Fruit fly (Drosophila melanogaster): ENCODE results near the gene CG17375.

CG17375 gene

DNA sequence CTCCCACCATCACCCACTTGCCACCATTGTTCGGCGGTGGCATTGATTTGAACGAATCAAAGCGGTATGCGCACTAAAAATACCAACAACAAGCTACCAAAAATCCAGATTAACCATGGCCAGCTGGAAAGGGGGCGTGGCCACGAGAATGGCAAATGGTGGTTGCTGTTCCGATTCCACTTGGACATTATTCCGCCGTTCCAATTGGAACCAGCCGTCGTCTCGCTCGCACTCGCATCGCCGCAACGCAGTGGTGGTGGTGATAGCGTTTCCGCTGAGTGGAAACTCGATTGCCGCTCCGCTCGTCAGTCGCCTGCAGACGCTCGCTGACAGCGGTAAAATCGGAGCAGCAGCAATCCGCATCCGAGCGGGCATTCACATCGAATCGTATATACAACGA, 16.0 kb upstream of the CG17375 start, which contains the start of gene sens-2 (continued):
- TF ChIP-seq dm (GFP tag; optimal IDR thresholded peaks at IDR 0.05) (no peak), CG1602 (GFP tag; optimal IDR thresholded peaks at IDR 0.05) (no peak), CG3065 (GFP tag; optimal IDR thresholded peaks at IDR 0.05) (peak; percentile 54), grn (GFP tag; optimal IDR thresholded peaks at IDR 0.05) (peak; percentile 39), CG9932 (GFP tag; IDR thresholded peaks at IDR 0.05) (no peak), az2 (GFP tag; optimal IDR thresholded peaks at IDR 0.05) (no peak), CG10366 (GFP tag; IDR thresholded peaks at IDR 0.05) (no peak), zen (tag; optimal IDR thresholded peaks at IDR 0.05) (peak; percentile 29), sens-2 (GFP tag; IDR thresholded peaks at IDR 0.05) (peak; percentile 96), tgo (GFP tag; IDR thresholded peaks at IDR 0.05) (no peak), crc (GFP tag; optimal IDR thresholded peaks at IDR 0.05) (no peak), amos (GFP tag; IDR thresholded peaks at IDR 0.05; ENCODE audit: partially characterized antibody) (no peak; the same call in 1 of the 2 replicates), slbo (GFP tag; IDR thresholded peaks at IDR 0.05) (no peak), sug (tag; optimal IDR thresholded peaks at IDR 0.05) (peak; percentile 28), Rfx (GFP tag; IDR thresholded peaks at IDR 0.05) (peak; percentile 8; the same call in 1 of the 2 replicates), CG4328 (GFP tag; optimal IDR thresholded peaks at IDR 0.05) (no peak), Sox102F (GFP tag; optimal IDR thresholded peaks at IDR 0.05) (no peak), lbe (GFP tag; optimal IDR thresholded peaks at IDR 0.05) (no peak), shn (GFP tag; optimal IDR thresholded peaks at IDR 0.05) (no peak), Nf-YA (GFP tag; IDR thresholded peaks at IDR 0.05) (peak; percentile 90), CG6683 (GFP tag; optimal IDR thresholded peaks at IDR 0.05) (no peak), Rx (GFP tag; IDR thresholded peaks at IDR 0.05) (no peak), ewg (GFP tag; optimal IDR thresholded peaks at IDR 0.05) (peak; percentile 61), CG8478 (optimal IDR thresholded peaks at IDR 0.05) (peak; percentile 83), CG31388 (GFP tag; optimal IDR thresholded peaks at IDR 0.05) (no peak), CG3847 (GFP tag; IDR thresholded peaks at IDR 0.05) (no peak), CG14860 (GFP tag; IDR thresholded peaks at IDR 0.05; ENCODE audit: partially characterized antibody) (no peak), MTF-1 (GFP tag; optimal IDR thresholded peaks at IDR 0.05; ENCODE audit: borderline replicate concordance) (no peak), CG4282 (GFP tag; optimal IDR thresholded peaks at IDR 0.05) (no peak), Hr3 (GFP tag; optimal IDR thresholded peaks at IDR 0.05) (no peak), CG17912 (GFP tag; optimal IDR thresholded peaks at IDR 0.05) (no peak), CG32532 (GFP tag; IDR thresholded peaks at IDR 0.05) (no peak; the same call in 1 of the 2 replicates), CG12659 (GFP tag; optimal IDR thresholded peaks at IDR 0.05) (no peak), CG4617 (GFP tag; optimal IDR thresholded peaks at IDR 0.05; ENCODE audit: borderline replicate concordance) (no peak), stc (GFP tag; IDR thresholded peaks at IDR 0.05) (no peak), onecut (GFP tag; IDR thresholded peaks at IDR 0.05) (peak; percentile 35; the same call in 1 of the 2 replicates), pfk (GFP tag; optimal IDR thresholded peaks at IDR 0.05) (peak; percentile 99), CoRest (tag; optimal IDR thresholded peaks at IDR 0.05) (peak; percentile 49), CG17186 (GFP tag; optimal IDR thresholded peaks at IDR 0.05) (no peak), CG34422 (GFP tag; IDR thresholded peaks at IDR 0.05) (no peak), CG11504 (tag; optimal IDR thresholded peaks at IDR 0.05) (no peak), PHDP (tag; optimal IDR thresholded peaks at IDR 0.05) (no peak), Ravus (GFP tag; IDR thresholded peaks at IDR 0.05) (no peak), CG2678 (tag; optimal IDR thresholded peaks at IDR 0.05) (no peak), kah (GFP tag; optimal IDR thresholded peaks at IDR 0.05) (peak; percentile 25), CG12744 (GFP tag; optimal IDR thresholded peaks at IDR 0.05) (no peak), Mes4 (GFP tag; optimal IDR thresholded peaks at IDR 0.05) (no peak), Atf-2 (GFP tag; optimal IDR thresholded peaks at IDR 0.05) (no peak), gt (GFP tag; IDR thresholded peaks at IDR 0.05) (no peak), CG12942 (GFP tag; optimal IDR thresholded peaks at IDR 0.05) (no peak), kay (GFP tag; optimal IDR thresholded peaks at IDR 0.05) (no peak), gce (GFP tag; IDR thresholded peaks at IDR 0.05) (no peak), dimm (GFP tag; IDR thresholded peaks at IDR 0.05) (no peak)
